Worm (Caenorhabditis elegans) whole organism, late embryonic: Measurements from ENCODE around the gene C16A11.4.

Experiments used
- C08G9.2 ChIP-seq: sonication (generic microtip); optimal IDR thresholded peaks from 2 replicates; lab custom pipeline; 2016; ENCODE audit warnings: mild to moderate bottlenecking, missing genetic modification characterization, moderate library complexity, missing compliant biosample characterization
- K09A11.1 ChIP-seq: sonication (generic microtip); optimal IDR thresholded peaks from 2 replicates; lab custom pipeline; 2017; ENCODE audit warnings: antibody characterized with exemption, mild to moderate bottlenecking, missing genetic modification characterization, missing compliant biosample characterization; ENCODE audit not compliant: insufficient read depth
- Y22D7AL.16 ChIP-seq: sonication (generic microtip); optimal IDR thresholded peaks from 2 replicates; lab custom pipeline; 2016; ENCODE audit warnings: missing genetic modification characterization, missing compliant biosample characterization
- ceh-18 ChIP-seq: sonication (generic microtip); optimal IDR thresholded peaks from 2 replicates; lab custom pipeline; 2016; ENCODE audit warnings: missing genetic modification characterization, missing compliant biosample characterization
- ceh-19 ChIP-seq: fragments of 200-800 bp; sonication (Bioruptor generic); optimal IDR thresholded peaks from 2 replicates; lab custom pipeline; 2018; ENCODE audit warnings: mild to moderate bottlenecking, missing genetic modification characterization, missing compliant biosample characterization
- ceh-22 ChIP-seq: sonication (generic microtip); optimal IDR thresholded peaks from 2 replicates; lab custom pipeline; 2017; ENCODE audit warnings: missing biosample characterization, missing genetic modification characterization
- ceh-24 ChIP-seq: sonication (generic microtip); optimal IDR thresholded peaks from 2 replicates; lab custom pipeline; 2016; ENCODE audit warnings: mild to moderate bottlenecking, missing genetic modification characterization, missing compliant biosample characterization
- ceh-30 ChIP-seq: fragments of 150-350 bp; optimal IDR thresholded peaks from 2 replicates; lab custom pipeline; 2014; ENCODE audit warnings: missing biosample characterization, missing genetic modification characterization
- ceh-31 ChIP-seq: sonication (generic microtip); optimal IDR thresholded peaks from 2 replicates; lab custom pipeline; 2016; ENCODE audit warnings: missing genetic modification characterization, missing compliant biosample characterization
- ceh-48 ChIP-seq: sonication (generic microtip); optimal IDR thresholded peaks from 2 replicates; lab custom pipeline; 2016; ENCODE audit warnings: missing genetic modification characterization, inconsistent platforms, missing compliant biosample characterization
- che-1 ChIP-seq: sonication (generic microtip); optimal IDR thresholded peaks from 2 replicates; lab custom pipeline; 2016; ENCODE audit warnings: mild to moderate bottlenecking, missing genetic modification characterization, missing compliant biosample characterization
- dmd-4 ChIP-seq: sonication (generic microtip); optimal IDR thresholded peaks from 2 replicates; lab custom pipeline; 2016; ENCODE audit warnings: borderline replicate concordance, missing genetic modification characterization, missing compliant biosample characterization
- elt-2 ChIP-seq: sonication (generic microtip); optimal IDR thresholded peaks from 2 replicates; lab custom pipeline; 2016; ENCODE audit warnings: missing genetic modification reagents, missing genetic modification characterization, missing compliant biosample characterization
- gmeb-2 ChIP-seq: sonication (generic microtip); optimal IDR thresholded peaks from 2 replicates; lab custom pipeline; 2016; ENCODE audit warnings: missing genetic modification characterization, inconsistent platforms, missing compliant biosample characterization
- hlh-13 ChIP-seq: fragments of 200-800 bp; sonication (Bioruptor generic); optimal IDR thresholded peaks from 2 replicates; lab custom pipeline; 2018; ENCODE audit warnings: mild to moderate bottlenecking, missing genetic modification characterization, missing compliant biosample characterization
- hlh-6 ChIP-seq: sonication (generic microtip); optimal IDR thresholded peaks from 2 replicates; lab custom pipeline; 2016; ENCODE audit warnings: missing genotype, missing genetic modification characterization, missing compliant biosample characterization
- hlh-8 ChIP-seq: sonication (generic microtip); optimal IDR thresholded peaks from 2 replicates; lab custom pipeline; 2016; ENCODE audit warnings: missing genotype, missing genetic modification characterization, missing compliant biosample characterization
- lim-6 ChIP-seq: sonication (generic microtip); optimal IDR thresholded peaks from 2 replicates; lab custom pipeline; 2016; ENCODE audit warnings: missing genetic modification characterization, missing compliant biosample characterization
- mec-3 ChIP-seq: sonication (generic microtip); optimal IDR thresholded peaks from 2 replicates; lab custom pipeline; 2016; ENCODE audit warnings: borderline replicate concordance, missing genetic modification characterization, missing compliant biosample characterization
- nfya-1 ChIP-seq: sonication (generic microtip); optimal IDR thresholded peaks from 2 replicates; lab custom pipeline; 2017; ENCODE audit warnings: missing genetic modification characterization, mild to moderate bottlenecking, missing compliant biosample characterization, antibody characterized with exemption, moderate library complexity
- nhr-11 ChIP-seq: fragments of 150-350 bp; optimal IDR thresholded peaks from 2 replicates; lab custom pipeline; 2014; ENCODE audit warnings: missing biosample characterization, missing genetic modification characterization
- nhr-232 ChIP-seq: sonication (generic microtip); optimal IDR thresholded peaks from 2 replicates; lab custom pipeline; 2016; ENCODE audit warnings: missing genetic modification characterization, missing compliant biosample characterization
- npax-4 ChIP-seq: sonication (generic microtip); optimal IDR thresholded peaks from 2 replicates; lab custom pipeline; 2016; ENCODE audit warnings: missing genetic modification characterization, missing compliant biosample characterization
- odd-2 ChIP-seq: sonication (generic microtip); optimal IDR thresholded peaks from 2 replicates; lab custom pipeline; 2017; ENCODE audit warnings: antibody characterized with exemption, mild to moderate bottlenecking, missing genetic modification characterization, missing compliant biosample characterization
- pha-2 ChIP-seq: sonication (generic microtip); optimal IDR thresholded peaks from 2 replicates; lab custom pipeline; 2017; ENCODE audit warnings: mild to moderate bottlenecking, missing genetic modification characterization, missing compliant biosample characterization
- pros-1 ChIP-seq: fragments of 150-350 bp; optimal IDR thresholded peaks from 2 replicates; lab custom pipeline; 2014; ENCODE audit warnings: missing biosample characterization, missing genetic modification reagents, missing genetic modification characterization
- rnt-1 ChIP-seq: sonication (generic microtip); optimal IDR thresholded peaks from 2 replicates; lab custom pipeline; 2016; ENCODE audit warnings: missing genetic modification characterization, missing compliant biosample characterization
- sox-2 ChIP-seq: fragments of 200-800 bp; sonication (Bioruptor generic); IDR thresholded peaks from 2 replicates; pipeline ENCODE4 v1.3.6; 2022; ENCODE audit warnings: missing genetic modification reagents, missing genetic modification characterization, missing compliant biosample characterization
- syd-9 ChIP-seq: sonication (generic microtip); optimal IDR thresholded peaks from 2 replicates; lab custom pipeline; 2016; ENCODE audit warnings: mild to moderate bottlenecking, missing genetic modification characterization, moderate library complexity, missing compliant biosample characterization
- unc-3 ChIP-seq, 2 experiments: fragments of 200-800 bp in 1 of 2; sonication (Bioruptor generic) in 1 of 2; sonication (generic microtip) in 1 of 2; conservative IDR thresholded peaks in 1 of 2; optimal IDR thresholded peaks in 1 of 2; 2 replicates each; pipeline versions ENCODE4 v1.3.6 to Lab custom; 2016 to 2022; ENCODE audit warnings: missing compliant biosample characterization in 2 of 2, missing genetic modification characterization in 2 of 2, missing genetic modification reagents in 1 of 2
- unc-42 ChIP-seq: sonication (generic microtip); optimal IDR thresholded peaks from 2 replicates; lab custom pipeline; 2016; ENCODE audit warnings: missing genotype, missing genetic modification characterization, missing compliant biosample characterization
- zip-5 ChIP-seq: sonication (generic microtip); optimal IDR thresholded peaks from 2 replicates; lab custom pipeline; 2016; ENCODE audit warnings: missing genetic modification characterization, missing compliant biosample characterization

The C16A11.4 gene

DNA sequence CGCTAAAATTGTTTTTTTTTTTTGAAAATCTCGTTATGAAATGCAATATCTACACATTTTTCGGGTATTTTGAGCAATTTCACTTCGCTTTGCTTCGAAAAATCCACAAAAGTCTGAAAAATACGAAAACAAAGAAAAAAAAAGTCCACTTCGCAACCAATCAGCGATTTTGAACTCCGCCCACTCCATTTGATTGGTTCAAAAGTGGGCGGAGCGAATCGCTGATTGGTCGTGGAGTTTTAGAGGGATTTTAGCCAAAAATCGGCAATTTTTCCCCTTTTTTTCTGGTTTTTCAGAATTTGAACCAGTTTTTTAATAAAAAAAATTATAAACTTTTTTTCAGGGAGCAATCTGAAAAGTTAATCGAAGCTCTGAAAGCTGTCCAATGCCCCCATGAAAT is 12.1 kb downstream of the C16A11.4 start:
- TF ChIP-seq ceh-30 (tag; lab: Kevin White, UChicago): no peak
- peak; percentile 93 for TF ChIP-seq nfya-1 (tag; lab: Kevin White, UChicago)

DNA sequence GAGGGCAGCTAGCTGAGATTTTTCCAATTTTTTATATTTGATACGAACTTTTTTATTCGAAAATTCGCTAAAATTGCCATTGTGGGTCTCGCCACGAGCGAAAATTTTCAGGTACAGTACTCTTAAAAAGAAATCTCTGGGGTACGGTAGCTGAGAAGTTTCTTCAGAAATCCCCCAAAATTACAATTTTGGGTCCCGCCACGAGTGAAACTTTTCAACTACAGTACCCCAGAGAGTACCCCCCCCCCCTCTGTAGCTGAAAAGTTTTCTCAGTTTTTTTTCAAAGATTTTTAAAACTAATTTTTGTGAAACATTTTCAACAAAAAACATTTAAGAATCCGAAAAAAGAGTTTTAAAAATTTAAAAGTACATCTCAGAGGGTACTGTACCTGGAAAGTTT is 18.1 kb downstream of the C16A11.4 start:
- TF ChIP-seq odd-2 (tag; lab: Kevin White, UChicago) (no peak), ceh-24 (tag; lab: Kevin White, UChicago) (no peak), zip-5 (tag; lab: Kevin White, UChicago) (no peak), elt-2 (no peak), rnt-1 (tag; lab: Kevin White, UChicago) (no peak), pros-1 (no peak), sox-2 (GFP tag; lab: Robert Waterston, UW) (no peak), Y22D7AL.16 (tag; lab: Kevin White, UChicago) (no peak), hlh-13 (GFP tag; lab: Kevin White, UChicago) (no peak), K09A11.1 (no peak), unc-3 (GFP tag; conservative IDR thresholded peaks at IDR 0.05; lab: Robert Waterston, UW) (no peak), unc-3 (tag; optimal IDR thresholded peaks at IDR 0.05; lab: Kevin White, UChicago) (no peak), syd-9 (no peak), ceh-19 (no peak), lim-6 (tag; lab: Kevin White, UChicago) (no peak), ceh-31 (tag; lab: Kevin White, UChicago) (no peak), nhr-232 (tag; lab: Kevin White, UChicago) (no peak), gmeb-2 (no peak), che-1 (tag; lab: Kevin White, UChicago) (no peak)

DNA sequence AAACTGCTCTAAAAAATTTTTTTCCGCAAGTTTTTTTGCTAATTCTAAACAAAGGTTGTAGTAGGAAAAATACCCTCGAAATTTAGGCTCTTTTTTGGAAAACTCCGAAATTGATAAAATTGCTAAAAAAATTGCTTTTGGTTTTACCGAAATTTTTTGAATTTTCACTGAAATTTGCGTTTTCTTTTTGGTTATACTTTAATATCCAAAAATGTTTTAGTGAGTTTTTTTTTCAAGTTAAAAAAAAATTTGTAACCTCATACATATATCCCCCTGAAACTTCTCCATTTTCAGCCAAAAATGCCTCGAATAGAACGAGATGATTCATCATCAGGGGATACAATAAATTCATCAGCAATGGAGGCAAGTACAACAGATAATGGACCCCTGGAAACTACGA is 20.1 kb downstream of the C16A11.4 start, which contains the start of gene gpa-11:
Gene gpa-11, plus strand, starts transcription at position 301 of the 400 bp plus-strand sequence.
- no peak for TF ChIP-seq ceh-19

DNA sequence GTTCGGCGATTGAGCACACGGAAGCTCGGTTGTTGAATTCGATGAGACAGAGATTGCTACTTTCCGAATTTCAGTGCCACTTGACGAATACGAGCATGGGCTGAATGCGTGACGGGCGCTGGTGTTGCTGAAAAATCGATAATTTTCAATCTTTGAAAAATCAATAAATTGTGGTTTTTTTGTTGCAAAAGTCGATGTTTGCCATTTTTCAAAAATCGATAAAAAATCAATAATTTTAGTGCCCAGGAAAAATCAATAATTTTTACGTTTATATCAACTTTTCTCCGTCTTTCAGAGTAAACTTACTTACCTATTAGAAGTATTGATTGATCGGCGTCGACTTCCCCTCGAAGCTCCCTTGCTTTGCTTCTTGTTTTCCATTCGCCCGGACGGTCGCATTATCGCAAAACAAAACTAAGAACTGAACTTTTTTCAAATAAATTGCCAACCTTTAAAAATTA is 29.7 kb downstream of the C16A11.4 start, which contains the start of gene C16A11.7:
Gene C16A11.7, minus strand, starts transcription at position 411 of the 461 bp plus-strand sequence.
- TF ChIP-seq Y22D7AL.16 (tag; lab: Kevin White, UChicago) (no peak), ceh-48 (tag; lab: Kevin White, UChicago) (peak; percentile 56), pros-1 (no peak)

DNA sequence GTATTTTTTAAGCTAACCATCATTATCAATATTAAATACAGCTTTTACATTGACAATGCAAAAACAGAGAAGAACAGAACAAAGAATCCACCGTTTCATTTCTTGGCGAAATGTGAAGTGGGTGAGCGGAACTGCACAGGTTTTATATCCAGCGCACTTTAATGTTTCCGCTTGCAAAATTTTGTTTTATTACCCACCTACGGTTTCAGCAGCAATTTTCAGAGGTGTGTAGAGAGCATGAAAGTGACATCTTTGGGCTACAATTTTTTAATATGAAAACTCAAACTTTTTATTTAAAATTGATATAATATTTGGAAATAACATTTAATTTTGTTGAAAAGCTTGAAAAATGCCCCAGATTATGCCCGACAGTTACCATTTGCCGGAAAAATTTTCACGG is 31.8 kb downstream of the C16A11.4 start, which contains the start of gene clec-135:
Gene clec-135, minus strand, starts transcription at position 101 of the 400 bp plus-strand sequence.
- TF ChIP-seq hlh-6 (tag; lab: Kevin White, UChicago): no peak
- TF ChIP-seq, all 69 proteins: peak for 0

DNA sequence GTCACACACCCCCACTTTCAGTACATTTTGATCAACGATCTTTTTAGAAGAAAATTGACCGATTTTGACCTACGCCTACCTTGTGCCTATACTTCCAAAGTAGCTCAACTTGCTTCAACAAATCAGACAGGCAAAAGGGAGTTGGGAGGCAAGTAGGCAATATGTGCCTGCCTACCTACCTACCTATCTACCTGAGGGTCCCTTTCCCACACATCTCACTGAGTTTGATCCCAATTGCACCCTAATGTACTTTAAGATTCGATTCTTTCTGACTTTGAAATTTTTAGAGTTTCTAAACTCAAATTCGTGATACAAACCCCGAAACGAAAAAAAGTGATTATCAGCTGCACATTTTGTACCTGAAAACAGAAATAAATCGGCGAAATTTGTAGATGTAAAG is 40.9 kb downstream of the C16A11.4 start:
- TF ChIP-seq gmeb-2: no peak
- no peak for TF ChIP-seq ceh-18 (tag; lab: Kevin White, UChicago)

DNA sequence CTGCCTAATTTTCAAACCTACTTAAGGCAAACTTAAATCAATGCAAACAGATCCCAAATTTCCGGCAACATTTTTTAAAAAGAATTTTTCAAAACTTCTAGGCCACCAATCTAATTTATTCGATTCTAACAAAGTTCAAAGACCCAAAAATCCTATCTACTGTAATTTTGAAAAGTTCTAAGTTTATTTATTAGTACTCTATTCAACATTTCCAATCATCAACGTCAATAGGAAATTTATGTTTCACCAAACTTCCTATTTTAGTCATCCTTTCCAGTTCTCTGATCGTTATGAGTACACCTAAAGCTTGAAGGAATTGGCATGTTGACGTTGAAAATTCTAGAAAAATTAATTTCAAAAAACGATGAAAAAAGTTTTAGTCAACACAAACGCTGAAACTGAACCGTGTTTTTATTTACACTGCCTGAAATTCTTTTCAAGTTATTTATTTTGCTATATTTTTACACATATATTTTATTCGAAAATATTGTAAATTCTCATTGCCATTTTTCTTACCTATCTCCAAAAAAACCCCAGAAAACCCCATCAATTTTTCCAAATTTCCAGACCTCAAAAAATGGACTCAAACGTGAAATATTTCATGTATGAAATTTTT is 48.9 kb downstream of the C16A11.4 start, which contains the start of gene npr-42:
Gene npr-42, plus strand, starts transcription at position 566 of the 616 bp plus-strand sequence.
- no peak for TF ChIP-seq npax-4 (tag; lab: Kevin White, UChicago)
- TF ChIP-seq pha-2: no peak
- TF ChIP-seq Y22D7AL.16 (tag; lab: Kevin White, UChicago): no peak
- no peak for TF ChIP-seq rnt-1 (tag; lab: Kevin White, UChicago)
- TF ChIP-seq dmd-4 (tag; lab: Kevin White, UChicago): no peak
- TF ChIP-seq hlh-8 (tag; lab: Kevin White, UChicago): no peak
- no peak for TF ChIP-seq ceh-22 (tag; lab: Kevin White, UChicago)
- TF ChIP-seq C08G9.2 (tag; lab: Kevin White, UChicago): no peak
- TF ChIP-seq nhr-11 (tag; lab: Kevin White, UChicago): no peak
- no peak for TF ChIP-seq unc-42 (tag; lab: Kevin White, UChicago)
- TF ChIP-seq zip-5 (tag; lab: Kevin White, UChicago): no peak
- no peak for TF ChIP-seq mec-3
- TF ChIP-seq sox-2 (GFP tag; lab: Robert Waterston, UW): no peak
- TF ChIP-seq, all 69 proteins: peak for 0
